Fruit fly (Drosophila melanogaster) whole organism, embryonic: ENCODE measurements around the gene KFase.

Source experiments
- Ada2b ChIP-seq: fragments of 200-800 bp; sonication (Bioruptor generic); IDR thresholded peaks from 2 replicates; pipeline ENCODE4 v1.3.6; 2022; ENCODE audit warnings: missing biosample characterization, missing genetic modification characterization
- Atf-2 ChIP-seq: fragments of 200-800 bp; sonication (Bioruptor generic); optimal IDR thresholded peaks from 2 replicates; lab custom pipeline; 2016; ENCODE audit warnings: missing biosample characterization, missing genetic modification characterization
- CG10209 ChIP-seq: fragments of 200-800 bp; sonication (Bioruptor generic); optimal IDR thresholded peaks from 3 replicates; lab custom pipeline; 2017; ENCODE audit warnings: missing biosample characterization, mild to moderate bottlenecking, missing genetic modification characterization, missing genetic modification reagents
- CG10274 ChIP-seq: fragments of 200-800 bp; sonication (Bioruptor generic); optimal IDR thresholded peaks from 3 replicates; lab custom pipeline; 2017; ENCODE audit warnings: missing biosample characterization, mild to moderate bottlenecking, missing genetic modification characterization
- CG10979 ChIP-seq: fragments of 200-800 bp; sonication (Bioruptor generic); optimal IDR thresholded peaks from 2 replicates; lab custom pipeline; 2018; ENCODE audit warnings: missing biosample characterization, mild to moderate bottlenecking, missing genetic modification characterization, moderate library complexity
- CG12104 ChIP-seq: fragments of 200-800 bp; sonication (Bioruptor generic); optimal IDR thresholded peaks from 3 replicates; lab custom pipeline; 2016; ENCODE audit warnings: missing biosample characterization, missing genetic modification characterization
- CG14965 ChIP-seq: fragments of 200-800 bp; sonication (Bioruptor generic); optimal IDR thresholded peaks from 2 replicates; lab custom pipeline; 2016; ENCODE audit warnings: missing biosample characterization, missing genetic modification characterization, borderline replicate concordance
- CG1529 ChIP-seq: fragments of 200-800 bp; sonication (Bioruptor generic); optimal IDR thresholded peaks from 3 replicates; lab custom pipeline; 2018; ENCODE audit warnings: missing biosample characterization, missing genetic modification characterization
- CG1603 ChIP-seq: fragments of 200-800 bp; sonication (Bioruptor generic); optimal IDR thresholded peaks from 2 replicates; lab custom pipeline; 2019; ENCODE audit warnings: missing biosample characterization, mild to moderate bottlenecking, missing genetic modification characterization, moderate library complexity
- CG31365 ChIP-seq: fragments of 200-800 bp; sonication (Bioruptor generic); optimal IDR thresholded peaks from 2 replicates; lab custom pipeline; 2018; ENCODE audit warnings: missing biosample characterization, mild to moderate bottlenecking, missing genetic modification characterization
- CG32767 ChIP-seq: fragments of 200-800 bp; sonication (Bioruptor generic); IDR thresholded peaks from 2 replicates; pipeline ENCODE4 v1.3.6; 2022; ENCODE audit warnings: missing biosample characterization, missing genetic modification characterization
- CG3407 ChIP-seq: fragments of 200-800 bp; sonication (Bioruptor generic); optimal IDR thresholded peaks from 2 replicates; lab custom pipeline; 2018; ENCODE audit warnings: missing biosample characterization, mild to moderate bottlenecking, missing genetic modification characterization
- CG4707 ChIP-seq: fragments of 200-800 bp; sonication (Bioruptor generic); optimal IDR thresholded peaks from 2 replicates; lab custom pipeline; 2018; ENCODE audit warnings: missing biosample characterization, mild to moderate bottlenecking, missing genetic modification characterization, moderate library complexity
- CG8944 ChIP-seq: fragments of 200-800 bp; sonication (Bioruptor generic); optimal IDR thresholded peaks from 3 replicates; lab custom pipeline; 2016; ENCODE audit warnings: missing biosample characterization, missing genetic modification characterization
- CG9932 ChIP-seq: fragments of 200-800 bp; sonication (Bioruptor generic); IDR thresholded peaks from 2 replicates; pipeline ENCODE4 v1.3.6; 2022; ENCODE audit warnings: missing biosample characterization, missing genetic modification characterization
- Dip2 ChIP-seq: fragments of 200-800 bp; sonication (Bioruptor generic); IDR thresholded peaks from 2 replicates; pipeline ENCODE4 v1.3.6; 2022; ENCODE audit warnings: missing biosample characterization, missing genetic modification characterization
- Fer3 ChIP-seq: fragments of 200-800 bp; sonication (Bioruptor generic); optimal IDR thresholded peaks from 2 replicates; lab custom pipeline; 2018; ENCODE audit warnings: missing biosample characterization, mild to moderate bottlenecking, missing genetic modification characterization, moderate library complexity
- GATAe ChIP-seq: fragments of 200-800 bp; sonication (Bioruptor generic); conservative IDR thresholded peaks from 2 replicates; pipeline ENCODE4 v1.3.6; 2022; ENCODE audit warnings: missing biosample characterization, missing genetic modification characterization
- HLH54F ChIP-seq: fragments of 200-800 bp; sonication (Bioruptor generic); optimal IDR thresholded peaks from 3 replicates; lab custom pipeline; 2016; ENCODE audit warnings: missing biosample characterization, missing genetic modification characterization
- Hmx ChIP-seq: fragments of 200-800 bp; sonication (Bioruptor generic); optimal IDR thresholded peaks from 2 replicates; lab custom pipeline; 2016; ENCODE audit warnings: missing biosample characterization, missing genetic modification characterization
- Hr51 ChIP-seq, 2 experiments: fragments of 200-800 bp; sonication (Bioruptor generic); optimal IDR thresholded peaks; 2 replicates in 1 of 2; 3 replicates in 1 of 2; lab custom pipeline; 2016 to 2018; ENCODE audit warnings: missing biosample characterization in 2 of 2, missing genetic modification characterization in 2 of 2, mild to moderate bottlenecking in 1 of 2, moderate library complexity in 1 of 2
- Kr ChIP-seq: fragments of 200-800 bp; sonication (Bioruptor generic); optimal IDR thresholded peaks from 2 replicates; lab custom pipeline; 2017; ENCODE audit warnings: missing biosample characterization, mild to moderate bottlenecking, missing genetic modification characterization
- MBD-R2 ChIP-seq: fragments of 200-800 bp; sonication (Bioruptor generic); IDR thresholded peaks from 2 replicates; pipeline ENCODE4 v1.3.6; 2022; ENCODE audit warnings: missing biosample characterization, missing genetic modification characterization
- Myb ChIP-seq: fragments of 200-800 bp; sonication (Bioruptor generic); optimal IDR thresholded peaks from 2 replicates; lab custom pipeline; 2016; ENCODE audit warnings: missing biosample characterization, missing genetic modification characterization
- NK7.1 ChIP-seq: fragments of 200-800 bp; sonication (Bioruptor generic); optimal IDR thresholded peaks from 3 replicates; lab custom pipeline; 2016; ENCODE audit warnings: missing biosample characterization, missing genetic modification characterization
- NfI ChIP-seq: fragments of 200-800 bp; sonication (Bioruptor generic); optimal IDR thresholded peaks from 3 replicates; lab custom pipeline; 2018; ENCODE audit warnings: missing biosample characterization, mild to moderate bottlenecking, missing genetic modification characterization, moderate library complexity
- Oli ChIP-seq: fragments of 200-800 bp; sonication (Bioruptor generic); optimal IDR thresholded peaks from 2 replicates; lab custom pipeline; 2018; ENCODE audit warnings: missing biosample characterization, mild to moderate bottlenecking, missing genetic modification characterization, moderate library complexity
- PHDP ChIP-seq: fragments of 200-800 bp; sonication (Bioruptor generic); optimal IDR thresholded peaks from 3 replicates; lab custom pipeline; 2018; ENCODE audit warnings: missing biosample characterization, mild to moderate bottlenecking, missing genetic modification characterization, moderate library complexity
- Sry-δ ChIP-seq: fragments of 200-800 bp; sonication (Bioruptor generic); optimal IDR thresholded peaks from 2 replicates; lab custom pipeline; 2016; ENCODE audit warnings: missing biosample characterization, missing genetic modification characterization
- YL-1 ChIP-seq: fragments of 200-800 bp; sonication (Bioruptor generic); optimal IDR thresholded peaks from 3 replicates; lab custom pipeline; 2017; ENCODE audit warnings: missing biosample characterization, mild to moderate bottlenecking, missing genetic modification characterization
- ato ChIP-seq: fragments of 200-800 bp; sonication (Bioruptor generic); IDR thresholded peaks from 2 replicates; pipeline ENCODE4 v1.3.6; 2022; ENCODE audit warnings: missing biosample characterization, missing genetic modification characterization; ENCODE audit not compliant: partially characterized antibody
- btn ChIP-seq: fragments of 200-800 bp; sonication (Bioruptor generic); optimal IDR thresholded peaks from 2 replicates; lab custom pipeline; 2016; ENCODE audit warnings: missing biosample characterization, missing genetic modification characterization
- crol ChIP-seq: fragments of 200-800 bp; sonication (Bioruptor generic); IDR thresholded peaks from 2 replicates; pipeline ENCODE4 v1.3.6; 2022; ENCODE audit warnings: missing biosample characterization, missing genetic modification characterization
- ems ChIP-seq: fragments of 200-800 bp; sonication (Bioruptor generic); optimal IDR thresholded peaks from 3 replicates; lab custom pipeline; 2016; ENCODE audit warnings: missing biosample characterization, missing genetic modification characterization
- ewg ChIP-seq: fragments of 200-800 bp; sonication (Bioruptor generic); optimal IDR thresholded peaks from 3 replicates; lab custom pipeline; 2017; ENCODE audit warnings: mild to moderate bottlenecking, missing biosample characterization, missing genetic modification reagents, missing genetic modification characterization
- fu2 ChIP-seq: fragments of 200-800 bp; sonication (Bioruptor generic); optimal IDR thresholded peaks from 2 replicates; lab custom pipeline; 2016; ENCODE audit warnings: missing biosample characterization, missing genetic modification characterization
- gfzf ChIP-seq: fragments of 200-800 bp; sonication (Bioruptor generic); optimal IDR thresholded peaks from 2 replicates; lab custom pipeline; 2016; ENCODE audit warnings: missing biosample characterization, mild to moderate bottlenecking, missing genetic modification characterization, moderate library complexity
- ham ChIP-seq: fragments of 200-800 bp; sonication (Bioruptor generic); IDR thresholded peaks from 2 replicates; pipeline ENCODE4 v1.3.6; 2022; ENCODE audit warnings: missing biosample characterization, missing genetic modification characterization
- klu ChIP-seq: fragments of 200-800 bp; sonication (Bioruptor generic); IDR thresholded peaks from 2 replicates; pipeline ENCODE4 v1.3.6; 2022; ENCODE audit warnings: missing biosample characterization, missing genetic modification characterization
- lov ChIP-seq, 2 experiments: fragments of 200-800 bp in 1 of 2; fragments of >200 bp in 1 of 2; sonication (Bioruptor generic) in 1 of 2; IDR thresholded peaks in 1 of 2; optimal IDR thresholded peaks in 1 of 2; 2 replicates in 1 of 2; 3 replicates in 1 of 2; pipeline versions ENCODE4 v1.3.6 to Lab custom; 2017 to 2022; ENCODE audit warnings: missing biosample characterization in 1 of 2, missing genetic modification characterization in 1 of 2
- nerfin-2 ChIP-seq: fragments of 200-800 bp; sonication (Bioruptor generic); IDR thresholded peaks from 2 replicates; pipeline ENCODE4 v1.3.6; 2022; ENCODE audit warnings: missing biosample characterization, missing genetic modification characterization; ENCODE audit not compliant: partially characterized antibody
- oc ChIP-seq: fragments of 200-800 bp; sonication (Bioruptor generic); optimal IDR thresholded peaks from 2 replicates; lab custom pipeline; 2018; ENCODE audit warnings: missing biosample characterization, mild to moderate bottlenecking, missing genetic modification characterization, moderate library complexity
- p53 ChIP-seq: fragments of 200-800 bp; sonication (Bioruptor generic); optimal IDR thresholded peaks from 2 replicates; lab custom pipeline; 2016; ENCODE audit warnings: missing biosample characterization, missing genetic modification characterization
- pum ChIP-seq: fragments of 200-800 bp; sonication (Bioruptor generic); optimal IDR thresholded peaks from 2 replicates; lab custom pipeline; 2016; ENCODE audit warnings: missing biosample characterization, missing genetic modification characterization
- run ChIP-seq: fragments of 200-800 bp; sonication (Bioruptor generic); optimal IDR thresholded peaks from 3 replicates; lab custom pipeline; 2018; ENCODE audit warnings: missing biosample characterization, mild to moderate bottlenecking, missing genetic modification characterization
- sc ChIP-seq, 3 experiments: fragments of >200 bp in 2 of 3; fragments of 200-800 bp in 1 of 3; sonication (Bioruptor generic) in 1 of 3; optimal IDR thresholded peaks; 2 replicates in 2 of 3; 3 replicates in 1 of 3; lab custom pipeline; 2017; ENCODE audit warnings: mild to moderate bottlenecking in 1 of 3, missing biosample characterization in 1 of 3, missing genetic modification characterization in 1 of 3, missing genetic modification reagents in 1 of 3
- sug ChIP-seq: fragments of 200-800 bp; optimal IDR thresholded peaks from 2 replicates; lab custom pipeline; 2019; ENCODE audit warnings: missing biosample characterization, mild to moderate bottlenecking, missing genetic modification characterization, moderate library complexity
- tap ChIP-seq: fragments of 200-800 bp; optimal IDR thresholded peaks from 3 replicates; lab custom pipeline; 2019; ENCODE audit warnings: missing biosample characterization, mild to moderate bottlenecking, missing genetic modification characterization, moderate library complexity
- tup ChIP-seq: fragments of 200-800 bp; sonication (Bioruptor generic); optimal IDR thresholded peaks from 2 replicates; lab custom pipeline; 2016; ENCODE audit warnings: missing biosample characterization, mild to moderate bottlenecking, missing genetic modification characterization, moderate library complexity

Gene KFase

dm6 chr2L:6488676-6489140 is at the start of gene KFase, which contains the start of gene epsilonCOP (continued):
- TF ChIP-seq CG32767 (GFP tag; lab: Robert Waterston, UW): no peak
- TF ChIP-seq CG8944 (GFP tag; lab: Kevin White, UChicago): peak; percentile 38
- TF ChIP-seq CG31365: no peak
- TF ChIP-seq crol (GFP tag; lab: Robert Waterston, UW): no peak
- TF ChIP-seq Atf-2: peak; percentile 23
- no peak for TF ChIP-seq ems (GFP tag; lab: Kevin White, UChicago)
- no peak for TF ChIP-seq lov (optimal IDR thresholded peaks at IDR 0.05; lab: Kevin White, UChicago)
- TF ChIP-seq lov (GFP tag; IDR thresholded peaks at IDR 0.05; lab: Robert Waterston, UW): no peak
- TF ChIP-seq fu2 (GFP tag; lab: Kevin White, UChicago): peak; percentile 38
- peak; percentile 64 for TF ChIP-seq Fer3
- peak; percentile 41 for TF ChIP-seq CG10209 (GFP tag; lab: Kevin White, UChicago)
- TF ChIP-seq Hmx (GFP tag; lab: Kevin White, UChicago): no peak
- peak; percentile 60 for TF ChIP-seq PHDP (tag; lab: Kevin White, UChicago)
- TF ChIP-seq CG3407 (GFP tag; lab: Kevin White, UChicago): peak; percentile 9
- peak; percentile 59 for TF ChIP-seq CG9932 (GFP tag; lab: Robert Waterston, UW)
- peak; percentile 63 for TF ChIP-seq nerfin-2 (GFP tag; lab: Robert Waterston, UW)
- peak; percentile 75 for TF ChIP-seq Sry-δ
- peak; percentile 3 for TF ChIP-seq oc (tag; lab: Kevin White, UChicago)
- peak; percentile 31 for TF ChIP-seq HLH54F (GFP tag; lab: Kevin White, UChicago)
- TF ChIP-seq p53 (GFP tag; lab: Kevin White, UChicago): no peak
- no peak for TF ChIP-seq Oli (tag; lab: Kevin White, UChicago)
- TF ChIP-seq Myb (GFP tag; lab: Kevin White, UChicago): peak; percentile 90
- no peak for TF ChIP-seq Kr (GFP tag; lab: Kevin White, UChicago)
- TF ChIP-seq Dip2 (GFP tag; lab: Robert Waterston, UW): no peak
- TF ChIP-seq CG1529 (GFP tag; lab: Kevin White, UChicago): no peak
- TF ChIP-seq gfzf (GFP tag; lab: Kevin White, UChicago): peak; percentile 59
- TF ChIP-seq YL-1 (GFP tag; lab: Kevin White, UChicago): peak; percentile 71
- TF ChIP-seq pum (GFP tag; lab: Kevin White, UChicago): no peak
- TF ChIP-seq Ada2b (GFP tag; lab: Robert Waterston, UW): no peak
- TF ChIP-seq CG10979 (tag; lab: Kevin White, UChicago): peak; percentile 31
- no peak for TF ChIP-seq run
- peak; percentile 63; the same call in 1 of the 2 replicates for TF ChIP-seq ato
- TF ChIP-seq btn (GFP tag; lab: Kevin White, UChicago): no peak
- TF ChIP-seq tup: no peak
- TF ChIP-seq NK7.1 (GFP tag; lab: Kevin White, UChicago): no peak
- no peak for TF ChIP-seq tap (tag; lab: Kevin White, UChicago)
- TF ChIP-seq CG14965 (GFP tag; lab: Kevin White, UChicago): no peak
- TF ChIP-seq sug (tag; lab: Kevin White, UChicago): peak; percentile 70
- peak; percentile 62 for TF ChIP-seq NfI
- TF ChIP-seq GATAe: no peak
- no peak for TF ChIP-seq ewg
- TF ChIP-seq Hr51 (GFP tag; optimal IDR thresholded peaks at IDR 0.05; lab: Kevin White, UChicago): peak; percentile 56 to 61
- no peak for TF ChIP-seq sc (optimal IDR thresholded peaks at IDR 0.05; lab: Kevin White, UChicago)
- TF ChIP-seq sc (GFP tag; optimal IDR thresholded peaks at IDR 0.05; lab: Kevin White, UChicago): peak; percentile 15
- no peak for TF ChIP-seq CG4707 (GFP tag; lab: Kevin White, UChicago)
- peak; percentile 63 for TF ChIP-seq CG12104 (GFP tag; lab: Kevin White, UChicago)
- no peak for TF ChIP-seq CG10274 (GFP tag; lab: Kevin White, UChicago)
- peak; percentile 44; the same call in 1 of the 2 replicates for TF ChIP-seq MBD-R2 (GFP tag; lab: Robert Waterston, UW)
- TF ChIP-seq klu (GFP tag; lab: Robert Waterston, UW): no peak
- TF ChIP-seq ham (GFP tag; lab: Robert Waterston, UW): no peak
- peak; percentile 22 for TF ChIP-seq CG1603 (tag; lab: Kevin White, UChicago)
